Fruit fly (Drosophila melanogaster): ENCODE data around the gene CG32655.

The CG32655 gene

dm6 chrX:12248049-12248448 lies 12.4 kb upstream of the CG32655 start (continued):
- TF ChIP-seq Hr51 (GFP tag; optimal IDR thresholded peaks at IDR 0.05) (peak in 1 of 2 experiments; percentile 2), caup (GFP tag; optimal IDR thresholded peaks at IDR 0.05; ENCODE audit: severe bottlenecking) (no peak), mirr (GFP tag; optimal IDR thresholded peaks at IDR 0.05) (no peak), YL-1 (GFP tag; optimal IDR thresholded peaks at IDR 0.05) (no peak), zfh1 (GFP tag; IDR thresholded peaks at IDR 0.05) (no peak), phol (tag; optimal IDR thresholded peaks at IDR 0.05) (peak; percentile 29), CG8290 (GFP tag; optimal IDR thresholded peaks at IDR 0.05) (no peak), CG8290 (tag; optimal IDR thresholded peaks at IDR 0.05) (no peak), CG15011 (GFP tag; optimal IDR thresholded peaks at IDR 0.05) (no peak), Taf1 (GFP tag; IDR thresholded peaks at IDR 0.05) (no peak), Dbx (GFP tag; IDR thresholded peaks at IDR 0.05) (no peak), dmrt11E (tag; optimal IDR thresholded peaks at IDR 0.05) (peak; percentile 50), bigmax (GFP tag; optimal IDR thresholded peaks at IDR 0.05) (no peak), Pdp1 (GFP tag; optimal IDR thresholded peaks at IDR 0.05) (no peak), HLH3B (GFP tag; IDR thresholded peaks at IDR 0.05) (peak; percentile 27; the same call in 1 of the 2 replicates), CG14710 (tag; optimal IDR thresholded peaks at IDR 0.05) (peak; percentile 23), CG18764 (GFP tag; optimal IDR thresholded peaks at IDR 0.05) (no peak), CG12391 (tag; optimal IDR thresholded peaks at IDR 0.05) (peak; percentile 26), crc (GFP tag; optimal IDR thresholded peaks at IDR 0.05) (no peak), D19B (GFP tag; optimal IDR thresholded peaks at IDR 0.05) (no peak), ci (GFP tag; IDR thresholded peaks at IDR 0.05) (no peak), CG9727 (GFP tag; optimal IDR thresholded peaks at IDR 0.05) (no peak), unpg (GFP tag; optimal IDR thresholded peaks at IDR 0.05) (peak; percentile 36), stwl (tag; optimal IDR thresholded peaks at IDR 0.05) (no peak), lola (GFP tag; optimal IDR thresholded peaks at IDR 0.05) (peak in 1 of 3 experiments; percentile 17), org-1 (GFP tag; optimal IDR thresholded peaks at IDR 0.05) (no peak), CoRest (tag; optimal IDR thresholded peaks at IDR 0.05) (peak; percentile 3), CG31388 (GFP tag; optimal IDR thresholded peaks at IDR 0.05) (no peak), Mrtf (GFP tag; IDR thresholded peaks at IDR 0.05) (no peak), Hand (GFP tag; optimal IDR thresholded peaks at IDR 0.05) (no peak), CG8924 (tag; optimal IDR thresholded peaks at IDR 0.05) (peak; percentile 28), sisA (GFP tag; IDR thresholded peaks at IDR 0.05) (0 out of 2 replicates have a peak, but pooled peaks have one; percentile 9), CG6254 (GFP tag; optimal IDR thresholded peaks at IDR 0.05) (no peak), CG1792 (GFP tag; optimal IDR thresholded peaks at IDR 0.05) (no peak), gsb (GFP tag; IDR thresholded peaks at IDR 0.05) (no peak), NK7.1 (GFP tag; optimal IDR thresholded peaks at IDR 0.05) (no peak), az2 (GFP tag; optimal IDR thresholded peaks at IDR 0.05) (no peak), Med (GFP tag) (no peak), Vsx1 (GFP tag; optimal IDR thresholded peaks at IDR 0.05) (no peak), Doc2 (GFP tag; IDR thresholded peaks at IDR 0.05) (no peak), CG17912 (GFP tag; optimal IDR thresholded peaks at IDR 0.05) (no peak), sna (GFP tag; IDR thresholded peaks at IDR 0.05; ENCODE audit: partially characterized antibody) (no peak), knrl (GFP tag; IDR thresholded peaks at IDR 0.05; ENCODE audit: partially characterized antibody) (no peak), fd64A (GFP tag; optimal IDR thresholded peaks at IDR 0.05) (no peak), inv (GFP tag; IDR thresholded peaks at IDR 0.05; ENCODE audit: partially characterized antibody) (no peak), CG1233 (GFP tag; optimal IDR thresholded peaks at IDR 0.05) (no peak), GATAe (GFP tag; conservative IDR thresholded peaks at IDR 0.05) (no peak), CG32767 (GFP tag; IDR thresholded peaks at IDR 0.05) (no peak), Usf (GFP tag; optimal IDR thresholded peaks at IDR 0.05) (no peak), lilli (GFP tag; optimal IDR thresholded peaks at IDR 0.05) (no peak), salm (tag; optimal IDR thresholded peaks at IDR 0.05) (no peak)

Measured in whole organism, embryonic.